Worm (Caenorhabditis elegans): ENCODE results near the gene cct-7.

The cct-7 gene

DNA sequence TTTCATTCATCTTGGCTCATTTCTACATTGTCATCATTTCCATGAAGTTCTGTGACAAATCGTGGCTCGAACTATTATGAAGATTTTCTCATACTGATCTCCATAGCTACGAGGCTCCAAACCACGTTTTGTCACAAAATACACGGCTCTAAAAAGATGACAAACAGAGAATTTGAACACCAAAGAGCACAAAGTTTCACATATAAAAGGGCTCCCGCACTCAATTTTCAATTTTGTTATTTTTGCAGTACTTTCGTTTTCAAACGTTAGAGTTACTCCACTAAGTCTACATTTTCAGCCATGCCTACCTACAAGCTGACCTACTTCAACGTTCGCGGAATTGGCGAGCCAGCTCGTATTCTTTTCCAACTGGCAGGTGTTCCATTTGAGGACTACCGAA, 49.3 kb downstream of the cct-7 start, which contains the start of gene gst-37:
TSS of gene gst-37 (plus strand) at position 301 of the 400 bp plus-strand sequence.
- no peak for TF ChIP-seq T22C8.4 (GFP tag; IDR thresholded peaks at IDR 0.05)
- no peak for TF ChIP-seq ref-1 (GFP tag; conservative IDR thresholded peaks at IDR 0.05)
- TF ChIP-seq ztf-29 (GFP tag; IDR thresholded peaks at IDR 0.05) = no peak
- TF ChIP-seq ztf-23 (GFP tag; IDR thresholded peaks at IDR 0.05) = no peak
